Fruit fly (Drosophila melanogaster) whole organism, embryonic: ENCODE data around the gene eIF4H2.

Experiments used
- CG11723 ChIP-seq: fragments of 200-800 bp; sonication (Bioruptor generic); optimal IDR thresholded peaks from 2 replicates; lab custom pipeline; 2017; ENCODE audit warnings: missing biosample characterization, mild to moderate bottlenecking, missing genetic modification characterization
- Dip2 ChIP-seq: fragments of 200-800 bp; sonication (Bioruptor generic); IDR thresholded peaks from 2 replicates; pipeline ENCODE4 v1.3.6; 2022; ENCODE audit warnings: missing biosample characterization, missing genetic modification characterization
- Gug ChIP-seq: fragments of 200-800 bp; sonication (Bioruptor generic); IDR thresholded peaks from 4 replicates; pipeline ENCODE4 v1.3.6; 2022; ENCODE audit warnings: missing biosample characterization, missing genetic modification characterization
- H15 ChIP-seq: fragments of 200-800 bp; sonication (Bioruptor generic); IDR thresholded peaks from 3 replicates; pipeline ENCODE4 v1.3.6; 2022; ENCODE audit warnings: missing biosample characterization, missing genetic modification characterization
- Nf-YA ChIP-seq: fragments of 200-800 bp; sonication (Bioruptor generic); IDR thresholded peaks from 2 replicates; pipeline ENCODE4 v1.3.6; 2022; ENCODE audit warnings: missing biosample characterization, missing genetic modification characterization
- PHDP ChIP-seq: fragments of 200-800 bp; sonication (Bioruptor generic); optimal IDR thresholded peaks from 3 replicates; lab custom pipeline; 2018; ENCODE audit warnings: missing biosample characterization, mild to moderate bottlenecking, missing genetic modification characterization, moderate library complexity
- ci ChIP-seq: fragments of 200-800 bp; sonication (Bioruptor generic); IDR thresholded peaks from 3 replicates; pipeline ENCODE4 v1.3.6; 2022; ENCODE audit warnings: missing biosample characterization, missing genetic modification characterization
- dpn ChIP-seq, 2 experiments: fragments of 200-800 bp; sonication (Bioruptor generic); optimal IDR thresholded peaks; 3 replicates each; lab custom pipeline; 2016; ENCODE audit warnings: missing biosample characterization in 2 of 2, missing genetic modification characterization in 2 of 2
- gcm2 ChIP-seq: fragments of 200-800 bp; sonication (Bioruptor generic); optimal IDR thresholded peaks from 2 replicates; lab custom pipeline; 2016; ENCODE audit warnings: missing biosample characterization, missing genetic modification characterization

DNA sequence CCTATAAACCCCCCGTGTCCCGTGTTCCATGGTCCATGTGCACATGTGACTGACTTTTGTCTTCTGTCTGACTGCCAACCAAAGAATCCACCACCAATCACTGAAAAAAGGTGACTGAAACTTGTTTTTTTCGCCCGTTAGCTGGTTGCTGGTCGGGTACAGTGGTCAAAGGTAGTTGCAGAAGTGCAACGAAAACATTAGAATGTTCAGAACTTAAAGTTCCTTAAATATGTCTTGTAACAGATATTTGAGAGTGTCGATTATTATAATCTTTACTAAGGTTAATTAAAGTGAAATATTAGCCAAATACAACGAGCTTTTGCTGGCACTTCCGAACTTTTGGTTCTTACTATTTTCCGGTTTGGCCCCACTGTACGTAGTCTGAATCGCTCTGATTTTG lies 35.3 kb downstream of the eIF4H2 start:
- TF ChIP-seq gcm2 (GFP tag; lab: Kevin White, UChicago), result no peak
- TF ChIP-seq PHDP (tag; lab: Kevin White, UChicago), result peak; percentile 43
- TF ChIP-seq Dip2, result no peak
- peak; percentile 54; the same call in 1 of the 3 replicates for TF ChIP-seq ci (GFP tag; lab: Robert Waterston, UW)
- TF ChIP-seq H15, result no peak
- peak; percentile 13 for TF ChIP-seq CG11723 (GFP tag; lab: Kevin White, UChicago)
- no peak for TF ChIP-seq Nf-YA
- peak; percentile 19 to 27 for TF ChIP-seq dpn (GFP tag; optimal IDR thresholded peaks at IDR 0.05; lab: Kevin White, UChicago)
- peak; percentile 13; the same call in 1 of the 4 replicates for TF ChIP-seq Gug (GFP tag; lab: Robert Waterston, UW)
